Fruit fly (Drosophila melanogaster) S2 (cell line): ENCODE measurements around the gene TwdlF.

Experiments
- CG8478 ChIP-seq: fragments of >200 bp; optimal IDR thresholded peaks from 2 replicates; lab custom pipeline; 2018
- CTCF ChIP-seq, 2 experiments: fragments of >200 bp; optimal IDR thresholded peaks; 2 replicates each; lab custom pipeline; 2018

- TF ChIP-seq CG8478 (lab: Kevin White, UChicago) (no peak), CTCF (optimal IDR thresholded peaks at IDR 0.05; lab: Kevin White, UChicago) (no peak)
Observed at dm6 chr3R:4281119-4281861, 34.5 kb downstream of the TwdlF start.
